Worm (Caenorhabditis elegans): ENCODE results near the gene mbf-1.

ce11 chrIV:11510664-11511063, 30.5 kb upstream of the mbf-1 start, which contains the start of gene M04B2.6:
- TF ChIP-seq sptf-1 (tag; optimal IDR thresholded peaks at IDR 0.05) (no peak), unc-39 (tag; optimal IDR thresholded peaks at IDR 0.05) (no peak), nhr-28 (tag; optimal IDR thresholded peaks at IDR 0.05) (no peak), tbx-8 (GFP tag; optimal IDR thresholded peaks at IDR 0.05) (no peak), M03D4.4 (tag; optimal IDR thresholded peaks at IDR 0.05) (no peak), nhr-237 (tag; optimal IDR thresholded peaks at IDR 0.05) (no peak), nhr-76 (tag; optimal IDR thresholded peaks at IDR 0.05) (no peak), elt-1 (tag; optimal IDR thresholded peaks at IDR 0.05; ENCODE audit: borderline replicate concordance, insufficient read depth) (no peak), zip-8 (tag; optimal IDR thresholded peaks at IDR 0.05) (no peak)
